Worm (Caenorhabditis elegans): ENCODE data around the gene acl-12.

Gene acl-12

DNA sequence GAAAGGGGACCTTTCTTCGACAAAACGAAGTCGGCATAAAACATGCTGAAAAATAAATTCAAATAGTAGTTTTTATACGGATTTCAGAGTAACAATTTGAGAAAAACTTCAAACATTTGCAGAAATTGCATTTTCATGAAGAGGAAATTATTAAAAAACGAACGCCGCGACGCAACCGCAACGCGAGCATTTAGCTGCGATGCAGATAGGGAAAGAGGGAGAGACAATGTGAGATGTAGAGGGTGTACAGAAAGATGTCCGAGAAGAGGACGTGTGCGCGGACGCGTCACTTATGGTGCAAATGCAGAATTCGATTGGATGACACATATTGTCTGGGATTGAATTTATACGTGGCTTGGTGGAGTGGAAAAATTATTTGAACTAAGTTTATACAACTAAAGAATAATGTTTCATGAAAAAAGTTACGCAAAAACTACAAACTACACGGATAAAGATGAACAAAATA, 32.6 kb upstream of the acl-12 start, which contains the start of gene coh-1 (continued):
- TF ChIP-seq pag-3 (tag; optimal IDR thresholded peaks at IDR 0.05; ENCODE audit: borderline replicate concordance): no peak
- peak; percentile 43 for TF ChIP-seq tbx-2 (tag; optimal IDR thresholded peaks at IDR 0.05)
- no peak for TF ChIP-seq T23F11.4 (GFP tag; optimal IDR thresholded peaks at IDR 0.05)
- peak; percentile 21 for TF ChIP-seq unc-55 (GFP tag; optimal IDR thresholded peaks at IDR 0.05)

ce11 chrX:7469907-7470306, 27.5 kb upstream of the acl-12 start:
- TF ChIP-seq ceh-31 (tag; optimal IDR thresholded peaks at IDR 0.05): peak; percentile 16
- TF ChIP-seq C08G9.2 (tag; optimal IDR thresholded peaks at IDR 0.05): no peak
- TF ChIP-seq sox-2 (GFP tag; IDR thresholded peaks at IDR 0.05): peak; percentile 77; the same call in 1 of the 2 replicates

DNA sequence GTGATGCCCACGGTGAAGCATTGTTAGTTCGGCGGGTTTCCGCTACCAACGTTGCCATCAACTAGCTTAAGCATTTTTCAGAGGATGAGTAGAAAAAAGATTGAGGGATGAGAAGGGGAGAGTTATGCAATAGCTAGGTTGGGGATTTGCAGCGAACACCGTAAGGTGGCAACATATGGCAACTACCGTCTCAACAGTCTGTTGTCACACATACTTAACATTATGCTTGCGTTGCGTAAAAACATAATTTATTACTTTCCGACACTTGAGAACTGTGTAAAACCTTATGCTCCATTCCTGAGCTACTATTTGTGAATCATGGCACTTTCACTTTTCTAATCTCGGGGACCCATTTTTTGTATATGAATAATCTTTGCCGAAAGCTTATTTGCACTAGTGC, 24.3 kb upstream of the acl-12 start:
- no peak for TF ChIP-seq hlh-13 (GFP tag; optimal IDR thresholded peaks at IDR 0.05)
- TF ChIP-seq F13H6.1 (tag; optimal IDR thresholded peaks at IDR 0.05): no peak
- TF ChIP-seq elt-4 (tag; optimal IDR thresholded peaks at IDR 0.05): no peak
- TF ChIP-seq zip-5 (tag; optimal IDR thresholded peaks at IDR 0.05): no peak
- no peak for TF ChIP-seq lin-11 (tag; optimal IDR thresholded peaks at IDR 0.05)
- no peak for TF ChIP-seq gmeb-2 (tag; optimal IDR thresholded peaks at IDR 0.05)
- no peak for TF ChIP-seq ceh-22 (tag; optimal IDR thresholded peaks at IDR 0.05)
- no peak for TF ChIP-seq ceh-24 (tag; optimal IDR thresholded peaks at IDR 0.05)
- TF ChIP-seq fax-1 (tag; optimal IDR thresholded peaks at IDR 0.05): no peak
- no peak for TF ChIP-seq nhr-232 (tag; optimal IDR thresholded peaks at IDR 0.05)
- no peak for TF ChIP-seq C08G9.2 (tag; optimal IDR thresholded peaks at IDR 0.05)
- no peak for TF ChIP-seq hlh-8 (tag; optimal IDR thresholded peaks at IDR 0.05)
- TF ChIP-seq pag-3 (tag; optimal IDR thresholded peaks at IDR 0.05; ENCODE audit: borderline replicate concordance): no peak
- TF ChIP-seq syd-9 (tag; optimal IDR thresholded peaks at IDR 0.05): no peak
- no peak for TF ChIP-seq ceh-45 (GFP tag; IDR thresholded peaks at IDR 0.05)
- no peak for TF ChIP-seq mec-3 (tag; optimal IDR thresholded peaks at IDR 0.05; ENCODE audit: borderline replicate concordance)
- TF ChIP-seq fkh-6 (tag; optimal IDR thresholded peaks at IDR 0.05): no peak
- no peak for TF ChIP-seq ceh-2 (tag; optimal IDR thresholded peaks at IDR 0.05)
- no peak for TF ChIP-seq unc-42 (tag; optimal IDR thresholded peaks at IDR 0.05)

DNA sequence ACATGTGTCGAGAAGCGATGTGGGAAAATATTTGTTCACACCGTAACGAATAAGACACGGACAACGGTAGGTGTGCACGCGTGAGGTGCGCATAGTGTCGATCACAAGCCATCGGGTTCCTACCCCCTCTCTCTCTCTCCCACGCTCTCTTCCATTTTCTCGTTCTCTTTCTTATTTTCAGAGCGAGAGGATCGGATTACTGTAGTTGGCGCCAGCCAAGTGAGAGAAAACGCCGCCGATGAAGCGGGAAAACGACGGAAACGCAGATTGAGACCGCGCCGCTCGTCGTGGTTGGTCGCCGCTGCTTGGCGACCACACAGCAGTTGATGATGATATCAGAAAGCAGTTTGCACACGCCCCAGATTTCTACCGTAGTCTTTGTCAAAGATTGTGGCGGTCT, 22.0 kb upstream of the acl-12 start:
- TF ChIP-seq nfya-1 (tag; optimal IDR thresholded peaks at IDR 0.05) (peak; percentile 47), ceh-34 (tag; optimal IDR thresholded peaks at IDR 0.05) (peak; percentile 48), nhr-232 (tag; optimal IDR thresholded peaks at IDR 0.05) (no peak), ref-2 (tag; optimal IDR thresholded peaks at IDR 0.05) (no peak)

DNA sequence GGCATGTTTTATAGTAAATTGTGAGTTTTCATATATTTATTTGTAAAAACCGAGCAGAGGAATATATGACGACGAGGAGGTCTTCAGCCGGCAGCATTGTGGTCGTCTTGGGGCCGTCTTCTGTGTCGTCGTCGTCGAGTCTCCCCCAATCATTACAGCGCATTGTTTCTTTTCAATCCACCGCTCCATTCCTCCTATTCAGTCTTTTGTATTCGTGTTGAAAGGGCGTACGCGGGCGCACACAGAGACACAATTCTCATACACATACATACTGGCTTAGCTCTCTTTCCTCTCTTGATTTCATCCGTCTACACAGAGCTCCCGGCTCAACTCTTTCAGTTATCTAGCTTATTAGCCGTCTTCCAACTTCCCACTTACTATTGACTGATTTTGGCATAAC, 21.3 kb upstream of the acl-12 start, which contains the start of gene sox-2:
Gene sox-2 (minus strand): TSS at position 100 of the 400 bp plus-strand sequence.
- TF ChIP-seq ceh-31 (tag; optimal IDR thresholded peaks at IDR 0.05) (peak; percentile 51), hlh-30 (tag; optimal IDR thresholded peaks at IDR 0.05; ENCODE audit: insufficient read depth) (no peak), fkh-6 (tag; optimal IDR thresholded peaks at IDR 0.05) (no peak), ref-2 (tag; optimal IDR thresholded peaks at IDR 0.05) (peak; percentile 4), sox-2 (GFP tag; IDR thresholded peaks at IDR 0.05) (peak; percentile 69)

ce11 chrX:7460516-7460915, 18.1 kb upstream of the acl-12 start:
- peak; percentile 47 for TF ChIP-seq ref-2 (tag; optimal IDR thresholded peaks at IDR 0.05)
- TF ChIP-seq hlh-6 (tag; optimal IDR thresholded peaks at IDR 0.05): peak; percentile 19
- TF ChIP-seq C08G9.2 (tag; optimal IDR thresholded peaks at IDR 0.05): no peak
- peak; percentile 2 for TF ChIP-seq ceh-34 (tag; optimal IDR thresholded peaks at IDR 0.05)
- no peak for TF ChIP-seq fkh-10 (GFP tag; optimal IDR thresholded peaks at IDR 0.05)
- no peak for TF ChIP-seq lim-6 (tag; optimal IDR thresholded peaks at IDR 0.05)
- no peak for TF ChIP-seq madf-2 (tag; optimal IDR thresholded peaks at IDR 0.05)
- peak; percentile 67 for TF ChIP-seq ceh-31 (tag; optimal IDR thresholded peaks at IDR 0.05)
- TF ChIP-seq nfya-1 (tag; optimal IDR thresholded peaks at IDR 0.05): peak; percentile 93
